Fruit fly (Drosophila melanogaster) whole organism, embryonic: Measurements from ENCODE around the gene mGluR.

Source experiments
- Antp ChIP-seq: fragments of 200-800 bp; sonication (Bioruptor generic); optimal IDR thresholded peaks from 3 replicates; lab custom pipeline; 2016; ENCODE audit warnings: missing biosample characterization, missing genetic modification characterization
- Atf6 ChIP-seq: fragments of 200-800 bp; sonication (Bioruptor generic); IDR thresholded peaks from 2 replicates; pipeline ENCODE4 v1.3.6; 2022; ENCODE audit warnings: missing biosample characterization, missing genetic modification characterization
- CG10431 ChIP-seq: fragments of 200-800 bp; sonication (Bioruptor generic); optimal IDR thresholded peaks from 3 replicates; lab custom pipeline; 2018; ENCODE audit warnings: missing biosample characterization, mild to moderate bottlenecking, missing genetic modification characterization
- CG11504 ChIP-seq: fragments of 200-800 bp; sonication (Bioruptor generic); optimal IDR thresholded peaks from 3 replicates; lab custom pipeline; 2019; ENCODE audit warnings: missing biosample characterization, mild to moderate bottlenecking, missing genetic modification characterization, moderate library complexity
- CG12236 ChIP-seq: fragments of 200-800 bp; sonication (Bioruptor generic); optimal IDR thresholded peaks from 2 replicates; lab custom pipeline; 2016; ENCODE audit warnings: missing biosample characterization, missing genetic modification characterization
- CG14710 ChIP-seq: fragments of 200-800 bp; sonication (Bioruptor generic); optimal IDR thresholded peaks from 3 replicates; lab custom pipeline; 2019; ENCODE audit warnings: missing biosample characterization, mild to moderate bottlenecking, missing genetic modification characterization, moderate library complexity
- CG17802 ChIP-seq: fragments of 200-800 bp; sonication (Bioruptor generic); optimal IDR thresholded peaks from 2 replicates; lab custom pipeline; 2018; ENCODE audit warnings: missing biosample characterization, mild to moderate bottlenecking, missing genetic modification characterization, moderate library complexity
- CG18619 ChIP-seq: fragments of 200-800 bp; sonication (Bioruptor generic); optimal IDR thresholded peaks from 3 replicates; lab custom pipeline; 2017; ENCODE audit warnings: missing biosample characterization, mild to moderate bottlenecking, missing genetic modification characterization
- CG2116 ChIP-seq: fragments of 200-800 bp; sonication (Bioruptor generic); optimal IDR thresholded peaks from 3 replicates; lab custom pipeline; 2018; ENCODE audit warnings: missing biosample characterization, mild to moderate bottlenecking, missing genetic modification characterization
- CG2129 ChIP-seq: fragments of 200-800 bp; sonication (Bioruptor generic); IDR thresholded peaks from 2 replicates; pipeline ENCODE4 v1.3.6; 2022; ENCODE audit warnings: missing biosample characterization, missing genetic modification characterization; ENCODE audit not compliant: partially characterized antibody
- CG31224 ChIP-seq: fragments of 200-800 bp; sonication (Bioruptor generic); IDR thresholded peaks from 2 replicates; pipeline ENCODE4 v1.3.6; 2022; ENCODE audit warnings: missing biosample characterization, missing genetic modification characterization
- CG3281 ChIP-seq: fragments of 200-800 bp; sonication (Bioruptor generic); optimal IDR thresholded peaks from 3 replicates; lab custom pipeline; 2017; ENCODE audit warnings: missing biosample characterization, mild to moderate bottlenecking, missing genetic modification characterization
- CG3995 ChIP-seq: fragments of 200-800 bp; sonication (Bioruptor generic); optimal IDR thresholded peaks from 3 replicates; lab custom pipeline; 2016; ENCODE audit warnings: missing biosample characterization, missing genetic modification characterization
- CG7357 ChIP-seq: fragments of 200-800 bp; sonication (Bioruptor generic); IDR thresholded peaks from 3 replicates; pipeline ENCODE4 v1.3.6; 2022; ENCODE audit warnings: missing biosample characterization, missing genetic modification characterization
- CG8478 ChIP-seq: fragments of >200 bp; optimal IDR thresholded peaks from 2 replicates; lab custom pipeline; 2018
- CG9215 ChIP-seq: fragments of 200-800 bp; sonication (Bioruptor generic); IDR thresholded peaks from 2 replicates; pipeline ENCODE4 v1.3.6; 2022; ENCODE audit warnings: missing biosample characterization, missing genetic modification characterization
- CG9797 ChIP-seq: fragments of 200-800 bp; sonication (Bioruptor generic); optimal IDR thresholded peaks from 3 replicates; lab custom pipeline; 2018; ENCODE audit warnings: missing biosample characterization, mild to moderate bottlenecking, missing genetic modification characterization
- D19B ChIP-seq: fragments of 200-800 bp; sonication (Bioruptor generic); optimal IDR thresholded peaks from 2 replicates; lab custom pipeline; 2017; ENCODE audit warnings: missing biosample characterization, mild to moderate bottlenecking, missing genetic modification characterization
- Dll ChIP-seq: fragments of 200-800 bp; sonication (Bioruptor generic); IDR thresholded peaks from 4 replicates; pipeline ENCODE4 v1.3.6; 2022; ENCODE audit warnings: missing biosample characterization, missing genetic modification characterization; ENCODE audit not compliant: partially characterized antibody
- ERR ChIP-seq: fragments of 200-800 bp; sonication (Bioruptor generic); optimal IDR thresholded peaks from 2 replicates; lab custom pipeline; 2016; ENCODE audit warnings: missing biosample characterization, missing genetic modification characterization
- Fer3 ChIP-seq: fragments of 200-800 bp; sonication (Bioruptor generic); optimal IDR thresholded peaks from 2 replicates; lab custom pipeline; 2018; ENCODE audit warnings: missing biosample characterization, mild to moderate bottlenecking, missing genetic modification characterization, moderate library complexity
- GATAe ChIP-seq: fragments of 200-800 bp; sonication (Bioruptor generic); conservative IDR thresholded peaks from 2 replicates; pipeline ENCODE4 v1.3.6; 2022; ENCODE audit warnings: missing biosample characterization, missing genetic modification characterization
- HmgD ChIP-seq: fragments of 200-800 bp; sonication (Bioruptor generic); optimal IDR thresholded peaks from 3 replicates; lab custom pipeline; 2016; ENCODE audit warnings: missing biosample characterization, missing genetic modification characterization
- Hr39 ChIP-seq: fragments of >200 bp; optimal IDR thresholded peaks from 2 replicates; lab custom pipeline; 2017
- Jarid2 ChIP-seq: fragments of 200-800 bp; sonication (Bioruptor generic); optimal IDR thresholded peaks from 3 replicates; lab custom pipeline; 2017; ENCODE audit warnings: mild to moderate bottlenecking, missing biosample characterization, missing genetic modification reagents, missing genetic modification characterization
- NC2β ChIP-seq: fragments of 200-800 bp; sonication (Bioruptor generic); optimal IDR thresholded peaks from 2 replicates; lab custom pipeline; 2016; ENCODE audit warnings: missing biosample characterization, missing genetic modification characterization
- Nf-YA ChIP-seq: fragments of 200-800 bp; sonication (Bioruptor generic); IDR thresholded peaks from 2 replicates; pipeline ENCODE4 v1.3.6; 2022; ENCODE audit warnings: missing biosample characterization, missing genetic modification characterization
- Poxn ChIP-seq: fragments of 200-800 bp; sonication (Bioruptor generic); IDR thresholded peaks from 2 replicates; pipeline ENCODE4 v1.3.6; 2022; ENCODE audit warnings: missing biosample characterization, missing genetic modification characterization
- Rx ChIP-seq: fragments of 200-800 bp; sonication (Bioruptor generic); IDR thresholded peaks from 2 replicates; pipeline ENCODE4 v1.3.6; 2022; ENCODE audit warnings: missing biosample characterization, missing genetic modification characterization
- Spps ChIP-seq: fragments of 200-800 bp; sonication (Bioruptor generic); optimal IDR thresholded peaks from 2 replicates; lab custom pipeline; 2018; ENCODE audit warnings: missing biosample characterization, mild to moderate bottlenecking, missing genetic modification characterization
- Stat92E ChIP-seq, 3 experiments: fragments of >200 bp in 2 of 3; fragments of 200-800 bp in 1 of 3; sonication (Bioruptor generic) in 1 of 3; optimal IDR thresholded peaks; 2 replicates each; lab custom pipeline; 2017 to 2019; ENCODE audit warnings: missing biosample characterization in 3 of 3, missing genetic modification characterization in 3 of 3, mild to moderate bottlenecking in 1 of 3, moderate library complexity in 1 of 3
- YL-1 ChIP-seq: fragments of 200-800 bp; sonication (Bioruptor generic); optimal IDR thresholded peaks from 3 replicates; lab custom pipeline; 2017; ENCODE audit warnings: missing biosample characterization, mild to moderate bottlenecking, missing genetic modification characterization
- ash1 ChIP-seq: fragments of 200-800 bp; sonication (Bioruptor generic); optimal IDR thresholded peaks from 2 replicates; lab custom pipeline; 2018; ENCODE audit warnings: missing biosample characterization, mild to moderate bottlenecking, missing genetic modification characterization
- chif ChIP-seq, 2 experiments: fragments of 200-800 bp; sonication (Bioruptor generic); optimal IDR thresholded peaks; 3 replicates each; lab custom pipeline; 2016; ENCODE audit warnings: missing biosample characterization in 2 of 2, missing genetic modification characterization in 2 of 2
- crp ChIP-seq, 2 experiments: fragments of 200-800 bp; sonication (Bioruptor generic); optimal IDR thresholded peaks; 2 replicates in 1 of 2; 3 replicates in 1 of 2; lab custom pipeline; 2017; ENCODE audit warnings: missing biosample characterization in 2 of 2, missing genetic modification characterization in 2 of 2, mild to moderate bottlenecking in 1 of 2, moderate library complexity in 1 of 2
- dati ChIP-seq: fragments of 200-800 bp; sonication (Bioruptor generic); IDR thresholded peaks from 2 replicates; pipeline ENCODE4 v1.3.6; 2022; ENCODE audit warnings: missing biosample characterization, missing genetic modification characterization
- dmrt11E ChIP-seq: fragments of 200-800 bp; sonication (Bioruptor generic); optimal IDR thresholded peaks from 3 replicates; lab custom pipeline; 2018; ENCODE audit warnings: missing biosample characterization, mild to moderate bottlenecking, missing genetic modification characterization, moderate library complexity
- gcm ChIP-seq: fragments of 200-800 bp; sonication (Bioruptor generic); optimal IDR thresholded peaks from 2 replicates; lab custom pipeline; 2019; ENCODE audit warnings: missing biosample characterization, mild to moderate bottlenecking, missing genetic modification characterization, moderate library complexity
- gcm2 ChIP-seq: fragments of 200-800 bp; sonication (Bioruptor generic); optimal IDR thresholded peaks from 2 replicates; lab custom pipeline; 2016; ENCODE audit warnings: missing biosample characterization, missing genetic modification characterization
- grn ChIP-seq: fragments of 200-800 bp; sonication (Bioruptor generic); optimal IDR thresholded peaks from 3 replicates; lab custom pipeline; 2017; ENCODE audit warnings: missing biosample characterization, missing genetic modification characterization
- gsb-n ChIP-seq: fragments of 200-800 bp; sonication (Bioruptor generic); optimal IDR thresholded peaks from 3 replicates; lab custom pipeline; 2018; ENCODE audit warnings: missing biosample characterization, mild to moderate bottlenecking, missing genetic modification characterization
- inv ChIP-seq: fragments of 200-800 bp; sonication (Bioruptor generic); IDR thresholded peaks from 2 replicates; pipeline ENCODE4 v1.3.6; 2022; ENCODE audit warnings: missing biosample characterization, missing genetic modification characterization; ENCODE audit not compliant: partially characterized antibody
- knrl ChIP-seq: fragments of 200-800 bp; sonication (Bioruptor generic); IDR thresholded peaks from 3 replicates; pipeline ENCODE4 v1.3.6; 2022; ENCODE audit warnings: missing biosample characterization, missing genetic modification characterization; ENCODE audit not compliant: partially characterized antibody
- lola ChIP-seq, 3 experiments: fragments of >200 bp in 2 of 3; fragments of 200-800 bp in 1 of 3; sonication (Bioruptor generic) in 1 of 3; optimal IDR thresholded peaks; 2 replicates each; lab custom pipeline; 2017 to 2019; ENCODE audit warnings: missing biosample characterization in 3 of 3, missing genetic modification characterization in 3 of 3, mild to moderate bottlenecking in 1 of 3, moderate library complexity in 1 of 3
- onecut ChIP-seq: fragments of 200-800 bp; sonication (Bioruptor generic); IDR thresholded peaks from 2 replicates; pipeline ENCODE4 v1.3.6; 2022; ENCODE audit warnings: missing biosample characterization, missing genetic modification characterization
- pita ChIP-seq: fragments of 200-800 bp; sonication (Bioruptor generic); optimal IDR thresholded peaks from 2 replicates; lab custom pipeline; 2017; ENCODE audit warnings: missing biosample characterization, mild to moderate bottlenecking, missing genetic modification characterization
- pros ChIP-seq: fragments of 200-800 bp; sonication (Bioruptor generic); optimal IDR thresholded peaks from 3 replicates; lab custom pipeline; 2019; ENCODE audit warnings: missing biosample characterization, mild to moderate bottlenecking, missing genetic modification characterization, moderate library complexity
- sna ChIP-seq: fragments of 200-800 bp; sonication (Bioruptor generic); IDR thresholded peaks from 2 replicates; pipeline ENCODE4 v1.3.6; 2022; ENCODE audit warnings: missing biosample characterization, missing genetic modification characterization; ENCODE audit not compliant: partially characterized antibody
- ssp ChIP-seq: fragments of 200-800 bp; sonication (Bioruptor generic); IDR thresholded peaks from 2 replicates; pipeline ENCODE4 v1.3.6; 2022; ENCODE audit warnings: missing biosample characterization, missing genetic modification characterization
- ttk ChIP-seq: fragments of 200-800 bp; sonication (Bioruptor generic); IDR thresholded peaks from 2 replicates; pipeline ENCODE4 v2.1.2; 2022; ENCODE audit warnings: missing biosample characterization, missing genetic modification characterization
- vfl ChIP-seq: fragments of 200-800 bp; sonication (Bioruptor generic); optimal IDR thresholded peaks from 2 replicates; lab custom pipeline; 2016; ENCODE audit warnings: missing biosample characterization, missing genetic modification characterization

The mGluR gene

dm6 chr4:904667-905066 is 32.0 kb upstream of the mGluR start (continued):
- TF ChIP-seq vfl (GFP tag; lab: Kevin White, UChicago) (no peak), crp (GFP tag; optimal IDR thresholded peaks at IDR 0.05; lab: Kevin White, UChicago) (no peak), Stat92E (GFP tag; optimal IDR thresholded peaks at IDR 0.05; lab: Kevin White, UChicago) (no peak), CG10431 (GFP tag; lab: Kevin White, UChicago) (no peak), CG17802 (tag; lab: Kevin White, UChicago) (peak; percentile 99), CG11504 (tag; lab: Kevin White, UChicago) (no peak), Poxn (GFP tag; lab: Robert Waterston, UW) (no peak), YL-1 (GFP tag; lab: Kevin White, UChicago) (peak; percentile 0), CG9797 (GFP tag; lab: Kevin White, UChicago) (no peak), dati (GFP tag; lab: Robert Waterston, UW) (no peak), Dll (GFP tag; lab: Robert Waterston, UW) (0 out of 4 replicates have a peak, but pooled peaks have one; percentile 42), Nf-YA (GFP tag; lab: Robert Waterston, UW) (no peak), ssp (peak; percentile 91), onecut (GFP tag; lab: Robert Waterston, UW) (no peak), gcm (no peak), Fer3 (tag; lab: Kevin White, UChicago) (no peak), ERR (no peak), CG12236 (GFP tag; lab: Kevin White, UChicago) (no peak), D19B (GFP tag; lab: Kevin White, UChicago) (no peak), lola (GFP tag; optimal IDR thresholded peaks at IDR 0.05; lab: Kevin White, UChicago) (no peak), HmgD (GFP tag; lab: Kevin White, UChicago) (no peak), CG8478 (lab: Kevin White, UChicago) (no peak), Hr39 (lab: Kevin White, UChicago) (no peak), gsb-n (no peak), pita (GFP tag; lab: Kevin White, UChicago) (no peak), Antp (GFP tag; lab: Kevin White, UChicago) (no peak), dmrt11E (tag; lab: Kevin White, UChicago) (no peak), ash1 (GFP tag; lab: Kevin White, UChicago) (no peak), Spps (tag; lab: Kevin White, UChicago) (no peak), chif (GFP tag; optimal IDR thresholded peaks at IDR 0.05; lab: Kevin White, UChicago) (no peak), sna (no peak), CG2129 (GFP tag; lab: Robert Waterston, UW) (no peak), pros (GFP tag; lab: Kevin White, UChicago) (no peak), CG14710 (tag; lab: Kevin White, UChicago) (no peak), Atf6 (no peak), gcm2 (GFP tag; lab: Kevin White, UChicago) (no peak), CG9215 (no peak), Rx (GFP tag; lab: Robert Waterston, UW) (no peak), CG2116 (GFP tag; lab: Kevin White, UChicago) (peak; percentile 19), CG3995 (peak; percentile 67), CG7357 (GFP tag; lab: Robert Waterston, UW) (peak; percentile 85), Jarid2 (GFP tag; lab: Kevin White, UChicago) (no peak), CG3281 (GFP tag; lab: Kevin White, UChicago) (no peak), NC2β (no peak), GATAe (GFP tag; lab: Robert Waterston, UW) (no peak), CG31224 (GFP tag; lab: Robert Waterston, UW) (no peak), knrl (GFP tag; lab: Robert Waterston, UW) (0 out of 3 replicates have a peak, but pooled peaks have one; percentile 23), ttk (GFP tag; lab: Robert Waterston, UW) (no peak), CG18619 (GFP tag; lab: Kevin White, UChicago) (no peak), grn (GFP tag; lab: Kevin White, UChicago) (no peak), inv (GFP tag; lab: Robert Waterston, UW) (peak; percentile 41; the same call in 1 of the 2 replicates)
